Fruit fly (Drosophila melanogaster) whole organism, prepupa: Measurements from ENCODE around the gene Ca-beta.

Source experiments
- CG11902 ChIP-seq: fragments of 200-800 bp; sonication (Bioruptor generic); optimal IDR thresholded peaks from 3 replicates; lab custom pipeline; 2016; ENCODE audit warnings: missing biosample characterization, missing genetic modification characterization
- CG15336 ChIP-seq: fragments of 200-800 bp; sonication (Bioruptor generic); IDR thresholded peaks from 2 replicates; pipeline ENCODE4 v1.3.6; 2022; ENCODE audit warnings: missing biosample characterization, missing genetic modification characterization
- CG1621 ChIP-seq: fragments of 200-800 bp; sonication (Bioruptor generic); optimal IDR thresholded peaks from 3 replicates; lab custom pipeline; 2018; ENCODE audit warnings: missing biosample characterization, mild to moderate bottlenecking, missing genetic modification characterization
- CG34406 ChIP-seq: fragments of 200-800 bp; sonication (Bioruptor generic); optimal IDR thresholded peaks from 3 replicates; lab custom pipeline; 2016; ENCODE audit warnings: missing biosample characterization, missing genetic modification characterization
- CG6276 ChIP-seq: fragments of 200-800 bp; sonication (Bioruptor generic); optimal IDR thresholded peaks from 2 replicates; lab custom pipeline; 2017; ENCODE audit warnings: missing biosample characterization, mild to moderate bottlenecking, missing genetic modification characterization
- CG6854 ChIP-seq: fragments of 200-800 bp; sonication (Bioruptor generic); optimal IDR thresholded peaks from 2 replicates; lab custom pipeline; 2017; ENCODE audit warnings: missing biosample characterization, mild to moderate bottlenecking, missing genetic modification characterization
- CG7368 ChIP-seq: fragments of 200-800 bp; sonication (Bioruptor generic); optimal IDR thresholded peaks from 3 replicates; lab custom pipeline; 2016; ENCODE audit warnings: missing biosample characterization, missing genetic modification characterization
- CG8119 ChIP-seq: fragments of 200-800 bp; sonication (Bioruptor generic); IDR thresholded peaks from 3 replicates; pipeline ENCODE4 v1.3.6; 2022; ENCODE audit warnings: missing biosample characterization, missing genetic modification characterization
- CG8319 ChIP-seq: fragments of 200-800 bp; sonication (Bioruptor generic); optimal IDR thresholded peaks from 3 replicates; lab custom pipeline; 2016; ENCODE audit warnings: missing biosample characterization, missing genetic modification characterization
- CG8632 ChIP-seq: fragments of 200-800 bp; sonication (Bioruptor generic); optimal IDR thresholded peaks from 3 replicates; lab custom pipeline; 2016; ENCODE audit warnings: missing biosample characterization, missing genetic modification characterization
- Eip78C ChIP-seq: fragments of 200-800 bp; sonication (Bioruptor generic); peaks from one replicate; lab custom pipeline; 2016; ENCODE audit warnings: missing biosample characterization, missing genetic modification characterization
- Ets21C ChIP-seq: fragments of 200-800 bp; sonication (Bioruptor generic); optimal IDR thresholded peaks from 3 replicates; lab custom pipeline; 2016; ENCODE audit warnings: missing biosample characterization, missing genetic modification characterization
- dsx ChIP-seq: fragments of 200-800 bp; optimal IDR thresholded peaks from 3 replicates; lab custom pipeline; 2019; ENCODE audit warnings: missing biosample characterization, mild to moderate bottlenecking, missing genetic modification characterization, moderate library complexity; ENCODE audit not compliant: poor library complexity, severe bottlenecking
- pdm3 ChIP-seq: fragments of 200-800 bp; sonication (Bioruptor generic); optimal IDR thresholded peaks from 3 replicates; lab custom pipeline; 2016; ENCODE audit warnings: missing biosample characterization, missing genetic modification characterization
- svp ChIP-seq: fragments of 200-800 bp; sonication (Bioruptor generic); peaks from one replicate; lab custom pipeline; 2016; ENCODE audit warnings: missing biosample characterization, missing genetic modification characterization

The Ca-beta gene

DNA sequence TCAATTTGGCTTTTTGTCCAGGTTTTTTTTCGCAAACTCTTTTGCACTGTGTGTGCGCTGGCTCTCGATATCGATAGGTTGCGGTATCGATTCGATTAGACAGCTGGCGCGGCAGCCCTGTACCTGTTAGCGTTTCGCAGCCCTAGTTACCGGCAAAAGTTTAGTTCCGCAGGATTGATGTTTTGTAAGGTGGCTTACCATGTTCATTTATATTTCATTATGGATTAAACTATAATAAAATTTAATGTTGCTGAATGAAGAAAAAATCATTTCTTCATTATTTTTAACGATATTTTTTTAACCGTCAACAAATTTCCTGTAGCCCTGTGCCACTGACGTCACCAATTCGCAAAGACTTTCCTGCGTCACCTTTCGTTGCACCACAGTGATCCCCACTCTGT lies 96.8 kb downstream of the Ca-beta start, which contains the start of gene Reps (continued):
- TF ChIP-seq CG8632 (GFP tag; lab: Kevin White, UChicago) (peak; percentile 97), CG1621 (tag; lab: Kevin White, UChicago) (peak; percentile 97), dsx (GFP tag; lab: Kevin White, UChicago) (peak; percentile 96), CG6276 (GFP tag; lab: Kevin White, UChicago) (peak; percentile 95), Eip78C (peak; percentile 99), CG7368 (GFP tag; lab: Kevin White, UChicago) (peak; percentile 95), CG34406 (GFP tag; lab: Kevin White, UChicago) (peak; percentile 97), CG15336 (GFP tag; lab: Robert Waterston, UW) (peak; percentile 97), CG11902 (GFP tag; lab: Kevin White, UChicago) (peak; percentile 98), svp (peak; percentile 99), CG8319 (peak; percentile 96), CG8119 (GFP tag; lab: Robert Waterston, UW) (peak; percentile 96), CG6854 (GFP tag; lab: Kevin White, UChicago) (peak; percentile 91), Ets21C (GFP tag; lab: Kevin White, UChicago) (peak; percentile 96), pdm3 (GFP tag; lab: Kevin White, UChicago) (peak; percentile 98)
